Fruit fly (Drosophila melanogaster) Kc167 (cell line): Measurements from ENCODE around the gene CG45072.

Experiments used
- insv ChIP-seq: fragments of >200 bp; optimal IDR thresholded peaks from 3 replicates; lab custom pipeline; 2018; ENCODE audit warnings: missing external identifiers
- ttk ChIP-seq: sonication (Bioruptor generic); optimal IDR thresholded peaks from 2 replicates; lab custom pipeline; 2017; ENCODE audit warnings: missing external identifiers

- no peak for TF ChIP-seq ttk (lab: Kevin White, UChicago)
- no peak for TF ChIP-seq insv (lab: Kevin White, UChicago)
These were observed 32.6 kb downstream of the CG45072 start for dm6 chr3R:30090261-30091006.
